Fruit fly (Drosophila melanogaster): ENCODE measurements around the gene RNaseX25.

Gene RNaseX25

dm6 chr3L:7988828-7989673 is 18.7 kb downstream of the RNaseX25 start (continued):
- TF ChIP-seq ems (GFP tag; optimal IDR thresholded peaks at IDR 0.05) = peak; percentile 9
- TF ChIP-seq CG14860 (GFP tag; IDR thresholded peaks at IDR 0.05; ENCODE audit: partially characterized antibody) = no peak
- peak; percentile 86 for TF ChIP-seq gem (tag; optimal IDR thresholded peaks at IDR 0.05)
- peak; percentile 60 for TF ChIP-seq CG9437 (GFP tag; optimal IDR thresholded peaks at IDR 0.05)
- peak; percentile 19 to 88 for TF ChIP-seq eve (GFP tag; optimal IDR thresholded peaks at IDR 0.05)
- peak; percentile 37; the same call in 1 of the 3 replicates for TF ChIP-seq jigr1 (GFP tag; IDR thresholded peaks at IDR 0.05)
- peak; percentile 44 to 54 for TF ChIP-seq dpn (GFP tag; optimal IDR thresholded peaks at IDR 0.05)
- TF ChIP-seq Deaf1 (tag; optimal IDR thresholded peaks at IDR 0.05) = peak; percentile 29
- TF ChIP-seq B-H1 (GFP tag; IDR thresholded peaks at IDR 0.05) = peak; percentile 38; the same call in 1 of the 3 replicates
- TF ChIP-seq psq (GFP tag; optimal IDR thresholded peaks at IDR 0.05) = no peak
- peak; percentile 52 for TF ChIP-seq Hsf (GFP tag; optimal IDR thresholded peaks at IDR 0.05)
- TF ChIP-seq CG2116 (GFP tag; optimal IDR thresholded peaks at IDR 0.05) = peak; percentile 35
- no peak for TF ChIP-seq Hand (GFP tag; optimal IDR thresholded peaks at IDR 0.05)
- TF ChIP-seq NFAT (GFP tag; IDR thresholded peaks at IDR 0.05) = no peak
- peak; percentile 7 for TF ChIP-seq CG4854 (GFP tag; optimal IDR thresholded peaks at IDR 0.05)
- peak; percentile 60 for TF ChIP-seq CG33213 (GFP tag; optimal IDR thresholded peaks at IDR 0.05)
- peak; percentile 22; the same call in 1 of the 2 replicates for TF ChIP-seq E2f2 (GFP tag; IDR thresholded peaks at IDR 0.05)
- no peak for TF ChIP-seq tup (GFP tag; optimal IDR thresholded peaks at IDR 0.05)
- TF ChIP-seq mam (GFP tag; optimal IDR thresholded peaks at IDR 0.05) = peak; percentile 7
- TF ChIP-seq Hr51 (GFP tag; optimal IDR thresholded peaks at IDR 0.05) = peak in 1 of 2 experiments; percentile 64
- peak; percentile 87 for TF ChIP-seq zf30C (GFP tag; optimal IDR thresholded peaks at IDR 0.05)
- no peak for TF ChIP-seq ERR (GFP tag; optimal IDR thresholded peaks at IDR 0.05)
- peak; percentile 14 for TF ChIP-seq kay (GFP tag; optimal IDR thresholded peaks at IDR 0.05)
- peak; percentile 28 for TF ChIP-seq CG30431 (GFP tag; optimal IDR thresholded peaks at IDR 0.05)
- TF ChIP-seq CG16779 (GFP tag; IDR thresholded peaks at IDR 0.05) = no peak
- peak; percentile 92 for TF ChIP-seq CG14710 (tag; optimal IDR thresholded peaks at IDR 0.05)
- peak; percentile 45; the same call in 1 of the 3 replicates for TF ChIP-seq CG3726 (GFP tag; IDR thresholded peaks at IDR 0.05)
- peak; percentile 42; the same call in 1 of the 2 replicates for TF ChIP-seq CG14441 (GFP tag; IDR thresholded peaks at IDR 0.05)
- TF ChIP-seq CG17361 (GFP tag; IDR thresholded peaks at IDR 0.05) = peak; percentile 91
- peak; percentile 80 for TF ChIP-seq zen (tag; optimal IDR thresholded peaks at IDR 0.05)
- TF ChIP-seq CG3281 (GFP tag; optimal IDR thresholded peaks at IDR 0.05) = peak; percentile 35
- peak; percentile 48; the same call in 1 of the 2 replicates for TF ChIP-seq Rfx (GFP tag; IDR thresholded peaks at IDR 0.05)
- peak; percentile 53 for TF ChIP-seq CG1024 (GFP tag; IDR thresholded peaks at IDR 0.05)
- TF ChIP-seq CG8281 (tag; optimal IDR thresholded peaks at IDR 0.05) = peak; percentile 10
- no peak for TF ChIP-seq ato (GFP tag; IDR thresholded peaks at IDR 0.05; ENCODE audit: partially characterized antibody)
- TF ChIP-seq Lhr (GFP tag; optimal IDR thresholded peaks at IDR 0.05) = peak; percentile 61
- TF ChIP-seq CoRest (tag; optimal IDR thresholded peaks at IDR 0.05) = peak; percentile 68
- TF ChIP-seq Med (GFP tag) = peak; percentile 65
- peak; percentile 25 for TF ChIP-seq YL-1 (GFP tag; optimal IDR thresholded peaks at IDR 0.05)
- TF ChIP-seq Rx (GFP tag; IDR thresholded peaks at IDR 0.05) = peak; percentile 41; the same call in 1 of the 2 replicates
- TF ChIP-seq CG6791 (GFP tag; IDR thresholded peaks at IDR 0.05; ENCODE audit: partially characterized antibody) = no peak
- peak; percentile 90 for TF ChIP-seq CG9727 (GFP tag; optimal IDR thresholded peaks at IDR 0.05)
- TF ChIP-seq CG9215 (GFP tag; IDR thresholded peaks at IDR 0.05) = no peak
- peak; percentile 45 for TF ChIP-seq crc (GFP tag; optimal IDR thresholded peaks at IDR 0.05)
- peak; percentile 29 for TF ChIP-seq jing (GFP tag; optimal IDR thresholded peaks at IDR 0.05)
- TF ChIP-seq row (GFP tag; IDR thresholded peaks at IDR 0.05) = peak; percentile 78
- no peak for TF ChIP-seq HLH4C (GFP tag; IDR thresholded peaks at IDR 0.05; ENCODE audit: partially characterized antibody)
- TF ChIP-seq CG11504 (tag; optimal IDR thresholded peaks at IDR 0.05) = peak; percentile 74

All from whole organism, embryonic.